Worm (Caenorhabditis elegans) whole organism, young adult: Measurements from ENCODE around the gene col-170.

ENCODE experiments used
- B0019.2 ChIP-seq: fragments of 200-800 bp; sonication (Bioruptor generic); conservative IDR thresholded peaks from 2 replicates; pipeline ENCODE4 v1.3.6; 2022; ENCODE audit warnings: missing genetic modification reagents, missing genetic modification characterization, missing compliant biosample characterization
- B0336.3 ChIP-seq: fragments of 200-800 bp; sonication (Bioruptor generic); IDR thresholded peaks from 2 replicates; pipeline ENCODE4 v1.3.6; 2022; ENCODE audit warnings: missing genetic modification characterization, missing compliant biosample characterization
- C06A6.2 ChIP-seq: fragments of 200-800 bp; sonication (Bioruptor generic); conservative IDR thresholded peaks from 2 replicates; pipeline ENCODE4 v1.3.6; 2022; ENCODE audit warnings: missing genetic modification characterization, missing compliant biosample characterization
- F23B12.7 ChIP-seq: sonication (generic microtip); optimal IDR thresholded peaks from 2 replicates; lab custom pipeline; 2017; ENCODE audit warnings: missing genetic modification characterization, mild to moderate bottlenecking, missing compliant biosample characterization, antibody characterized with exemption, moderate library complexity; ENCODE audit not compliant: insufficient read depth
- F57C9.4 ChIP-seq: sonication (generic microtip); optimal IDR thresholded peaks from 2 replicates; lab custom pipeline; 2017; ENCODE audit warnings: mild to moderate bottlenecking, missing genetic modification characterization, missing compliant biosample characterization
- K12H6.12 ChIP-seq: fragments of 200-800 bp; sonication (Bioruptor generic); optimal IDR thresholded peaks from 2 replicates; lab custom pipeline; 2018; ENCODE audit warnings: mild to moderate bottlenecking, missing genetic modification characterization, missing compliant biosample characterization
- Y53F4B.3 ChIP-seq: fragments of 200-800 bp; sonication (Bioruptor generic); IDR thresholded peaks from 2 replicates; pipeline ENCODE4 v1.3.6; 2022; ENCODE audit warnings: missing genetic modification reagents, missing genetic modification characterization, missing compliant biosample characterization
- akir-1 ChIP-seq: fragments of 200-800 bp; sonication (Bioruptor generic); optimal IDR thresholded peaks from 2 replicates; lab custom pipeline; 2018; ENCODE audit warnings: mild to moderate bottlenecking, missing genetic modification characterization, moderate library complexity, missing compliant biosample characterization
- aptf-3 ChIP-seq: fragments of 200-800 bp; sonication (Bioruptor generic); IDR thresholded peaks from 2 replicates; pipeline ENCODE4 v1.3.6; 2022; ENCODE audit warnings: missing genetic modification characterization, missing compliant biosample characterization
- atf-7 ChIP-seq: sonication (generic microtip); optimal IDR thresholded peaks from 2 replicates; lab custom pipeline; 2017; ENCODE audit warnings: mild to moderate bottlenecking, missing genetic modification characterization, missing compliant biosample characterization
- cebp-1 ChIP-seq, 2 experiments: fragments of 200-800 bp in 1 of 2; sonication (Bioruptor generic) in 1 of 2; sonication (generic microtip) in 1 of 2; IDR thresholded peaks in 1 of 2; optimal IDR thresholded peaks in 1 of 2; 2 replicates each; pipeline versions ENCODE4 v1.3.6 to Lab custom; 2017 to 2022; ENCODE audit warnings: missing compliant biosample characterization in 2 of 2, missing genetic modification characterization in 2 of 2, mild to moderate bottlenecking in 1 of 2, missing genetic modification reagents in 1 of 2, moderate library complexity in 1 of 2
- cebp-2 ChIP-seq: fragments of 200-800 bp; sonication (Bioruptor generic); IDR thresholded peaks from 2 replicates; pipeline ENCODE4 v1.3.6; 2022; ENCODE audit warnings: missing genetic modification characterization, missing compliant biosample characterization
- ceh-27 ChIP-seq: fragments of 200-800 bp; sonication (Bioruptor generic); optimal IDR thresholded peaks from 2 replicates; lab custom pipeline; 2018; ENCODE audit warnings: mild to moderate bottlenecking, missing genetic modification characterization, moderate library complexity, missing compliant biosample characterization
- ceh-58 ChIP-seq: fragments of 200-800 bp; sonication (Bioruptor generic); IDR thresholded peaks from 2 replicates; pipeline ENCODE4 v1.3.6; 2022; ENCODE audit warnings: missing genetic modification characterization, missing compliant biosample characterization
- ceh-79 ChIP-seq: sonication (generic microtip); optimal IDR thresholded peaks from 2 replicates; lab custom pipeline; 2017; ENCODE audit warnings: mild to moderate bottlenecking, missing genetic modification characterization, missing compliant biosample characterization
- ceh-91 ChIP-seq: fragments of 200-800 bp; sonication (Bioruptor generic); IDR thresholded peaks from 2 replicates; pipeline ENCODE4 v1.3.6; 2022; ENCODE audit warnings: missing genetic modification reagents, missing genetic modification characterization, missing compliant biosample characterization
- efl-1 ChIP-seq: fragments of 150-350 bp; optimal IDR thresholded peaks from 2 replicates; lab custom pipeline; 2014; ENCODE audit warnings: missing biosample characterization, missing genetic modification reagents, missing genetic modification characterization
- egl-44 ChIP-seq: fragments of 200-800 bp; sonication (Bioruptor generic); IDR thresholded peaks from 2 replicates; pipeline ENCODE4 v1.3.6; 2022; ENCODE audit warnings: missing genetic modification reagents, missing genetic modification characterization, missing compliant biosample characterization
- egrh-3 ChIP-seq: fragments of 200-800 bp; sonication (Bioruptor generic); IDR thresholded peaks from 2 replicates; pipeline ENCODE4 v1.3.6; 2022; ENCODE audit warnings: missing genetic modification reagents, missing genetic modification characterization, missing compliant biosample characterization
- him-1 ChIP-seq: sonication (generic microtip); optimal IDR thresholded peaks from 2 replicates; lab custom pipeline; 2016; ENCODE audit warnings: missing genotype, missing genetic modification reagents, missing genetic modification characterization, missing compliant biosample characterization
- hmg-1.2 ChIP-seq: fragments of 200-800 bp; sonication (Bioruptor generic); IDR thresholded peaks from 2 replicates; pipeline ENCODE4 v1.3.6; 2022; ENCODE audit warnings: missing genetic modification reagents, missing genetic modification characterization, missing compliant biosample characterization
- hrde-1 ChIP-seq: sonication (generic microtip); optimal IDR thresholded peaks from 2 replicates; lab custom pipeline; 2016; ENCODE audit warnings: missing genetic modification characterization, mild to moderate bottlenecking, missing compliant biosample characterization, moderate library complexity, missing genotype, missing genetic modification reagents, borderline replicate concordance
- let-526 ChIP-seq: fragments of 200-800 bp; sonication (Bioruptor generic); IDR thresholded peaks from 2 replicates; pipeline ENCODE4 v1.3.6; 2022; ENCODE audit warnings: missing genetic modification reagents, missing genetic modification characterization, missing compliant biosample characterization
- lin-26 ChIP-seq: fragments of 200-800 bp; sonication (Bioruptor generic); IDR thresholded peaks from 2 replicates; pipeline ENCODE4 v1.3.6; 2022; ENCODE audit warnings: missing genetic modification reagents, missing genetic modification characterization, missing compliant biosample characterization
- lsy-27 ChIP-seq: sonication (generic microtip); optimal IDR thresholded peaks from 2 replicates; lab custom pipeline; 2017; ENCODE audit warnings: missing genetic modification characterization, mild to moderate bottlenecking, missing compliant biosample characterization, antibody characterized with exemption, missing genotype, borderline replicate concordance; ENCODE audit not compliant: insufficient read depth
- madf-10 ChIP-seq: sonication (generic microtip); optimal IDR thresholded peaks from 2 replicates; lab custom pipeline; 2016; ENCODE audit warnings: mild to moderate bottlenecking, missing genetic modification characterization, missing compliant biosample characterization
- madf-3 ChIP-seq: fragments of 200-800 bp; sonication (Bioruptor generic); IDR thresholded peaks from 2 replicates; pipeline ENCODE4 v1.3.6; 2022; ENCODE audit warnings: missing genetic modification reagents, missing genetic modification characterization, missing compliant biosample characterization
- nhr-27 ChIP-seq: fragments of 200-800 bp; sonication (Bioruptor generic); optimal IDR thresholded peaks from 2 replicates; lab custom pipeline; 2018; ENCODE audit warnings: mild to moderate bottlenecking, missing genetic modification characterization, moderate library complexity, missing compliant biosample characterization
- nhr-80 ChIP-seq: sonication (generic microtip); optimal IDR thresholded peaks from 2 replicates; lab custom pipeline; 2016; ENCODE audit warnings: missing genetic modification characterization, missing compliant biosample characterization
- snpc-1.1 ChIP-seq: sonication (generic microtip); optimal IDR thresholded peaks from 2 replicates; lab custom pipeline; 2017; ENCODE audit warnings: missing genetic modification characterization, mild to moderate bottlenecking, missing compliant biosample characterization, antibody characterized with exemption, moderate library complexity, missing genotype, missing genetic modification reagents; ENCODE audit not compliant: insufficient read depth
- snpc-3.4 ChIP-seq: sonication (generic microtip); optimal IDR thresholded peaks from 2 replicates; lab custom pipeline; 2017; ENCODE audit warnings: missing genetic modification characterization, mild to moderate bottlenecking, missing compliant biosample characterization, antibody characterized with exemption, moderate library complexity, missing genotype, missing genetic modification reagents
- snpc-4 ChIP-seq, 5 experiments: fragments of 150-350 bp in 1 of 5; sonication (generic microtip) in 4 of 5; optimal IDR thresholded peaks; 2 replicates each; lab custom pipeline; 2014 to 2018; ENCODE audit warnings: missing genetic modification characterization in 5 of 5, missing biosample characterization in 3 of 5, antibody characterized with exemption in 2 of 5, mild to moderate bottlenecking in 2 of 5, missing compliant biosample characterization in 2 of 5, missing genotype in 2 of 5, moderate library complexity in 2 of 5, missing genetic modification reagents in 1 of 5
- tbp1 ChIP-seq: fragments of 200-800 bp; sonication (Bioruptor generic); optimal IDR thresholded peaks from 2 replicates; lab custom pipeline; 2018; ENCODE audit warnings: mild to moderate bottlenecking, missing genetic modification characterization, missing compliant biosample characterization
- tlf-1 ChIP-seq: fragments of 200-800 bp; sonication (Bioruptor generic); optimal IDR thresholded peaks from 2 replicates; lab custom pipeline; 2018; ENCODE audit warnings: mild to moderate bottlenecking, missing genetic modification characterization, missing compliant biosample characterization
- zfh-2 ChIP-seq: fragments of 200-800 bp; sonication (Bioruptor generic); conservative IDR thresholded peaks from 2 replicates; pipeline ENCODE4 v1.3.6; 2022; ENCODE audit warnings: missing genetic modification reagents, missing genetic modification characterization, missing compliant biosample characterization
- ztf-26 ChIP-seq: sonication (generic microtip); optimal IDR thresholded peaks from 2 replicates; lab custom pipeline; 2017; ENCODE audit warnings: missing genetic modification characterization, missing compliant biosample characterization
- ztf-28 ChIP-seq: fragments of 200-800 bp; sonication (Bioruptor generic); IDR thresholded peaks from 2 replicates; pipeline ENCODE4 v1.3.6; 2022; ENCODE audit warnings: missing genetic modification reagents, missing genetic modification characterization, missing compliant biosample characterization
- ztf-3 ChIP-seq: fragments of 200-800 bp; sonication (Bioruptor generic); optimal IDR thresholded peaks from 2 replicates; lab custom pipeline; 2018; ENCODE audit warnings: mild to moderate bottlenecking, missing genetic modification characterization, missing compliant biosample characterization

The col-170 gene

ce11 chrX:6333998-6334397, 2.5 kb downstream of the col-170 start, which contains the start of gene col-171:
Gene col-171, plus strand, starts transcription at chrX:6334298.
- TF ChIP-seq egl-44 (GFP tag; lab: Robert Waterston, UW) = no peak
- no peak for TF ChIP-seq let-526 (GFP tag; lab: Robert Waterston, UW)
- TF ChIP-seq hmg-1.2 (GFP tag; lab: Robert Waterston, UW) = no peak
- no peak for TF ChIP-seq tlf-1 (GFP tag; lab: Kevin White, UChicago)
- TF ChIP-seq nhr-80 = no peak
- no peak for TF ChIP-seq cebp-1 (GFP tag; IDR thresholded peaks at IDR 0.05; lab: Robert Waterston, UW)
- TF ChIP-seq cebp-1 (tag; optimal IDR thresholded peaks at IDR 0.05; lab: Kevin White, UChicago) = no peak
- TF ChIP-seq aptf-3 = no peak
- TF ChIP-seq him-1 = no peak
- no peak for TF ChIP-seq Y53F4B.3
- no peak for TF ChIP-seq atf-7 (tag; lab: Kevin White, UChicago)
- no peak for TF ChIP-seq snpc-1.1
- TF ChIP-seq ztf-28 (GFP tag; lab: Robert Waterston, UW) = no peak
- TF ChIP-seq madf-10 (tag; lab: Kevin White, UChicago) = no peak
- no peak for TF ChIP-seq snpc-4 (GFP tag; optimal IDR thresholded peaks at IDR 0.05; lab: Kevin White, UChicago)
- TF ChIP-seq snpc-4 (tag; optimal IDR thresholded peaks at IDR 0.05; lab: Kevin White, UChicago) = no peak
- no peak for TF ChIP-seq hrde-1 (tag; lab: Kevin White, UChicago)
- no peak for TF ChIP-seq ceh-91
- TF ChIP-seq madf-3 = no peak
- TF ChIP-seq ztf-3 (GFP tag; lab: Kevin White, UChicago) = no peak

ce11 chrX:6334602-6335001, 3.1 kb downstream of the col-170 start:
- TF ChIP-seq B0019.2 (GFP tag; lab: Robert Waterston, UW) = no peak
- no peak for TF ChIP-seq ceh-58
- TF ChIP-seq ceh-27 (GFP tag; lab: Kevin White, UChicago) = no peak
- no peak for TF ChIP-seq K12H6.12 (tag; lab: Kevin White, UChicago)
- 0 out of 2 replicates have a peak, but pooled peaks have one; percentile 20 for TF ChIP-seq lin-26 (GFP tag; lab: Robert Waterston, UW)
- peak; percentile 58; the same call in 1 of the 2 replicates for TF ChIP-seq egrh-3 (GFP tag; lab: Robert Waterston, UW)
- TF ChIP-seq ztf-26 = no peak
- peak; percentile 29; the same call in 1 of the 2 replicates for TF ChIP-seq B0336.3
- TF ChIP-seq ceh-79 (tag; lab: Kevin White, UChicago) = peak; percentile 16
- TF ChIP-seq zfh-2 (GFP tag; lab: Robert Waterston, UW) = peak; percentile 78
- TF ChIP-seq, all 124 proteins: peak for 5

ce11 chrX:6337338-6337737, 5.8 kb downstream of the col-170 start:
- TF ChIP-seq efl-1 (GFP tag; lab: Kevin White, UChicago) = no peak
- TF ChIP-seq tbp1 = no peak
- no peak for TF ChIP-seq F23B12.7 (tag; lab: Kevin White, UChicago)
- TF ChIP-seq F57C9.4 (tag; lab: Kevin White, UChicago) = no peak
- TF ChIP-seq nhr-27 (tag; lab: Kevin White, UChicago) = no peak
- TF ChIP-seq ztf-3 (GFP tag; lab: Kevin White, UChicago) = no peak
- TF ChIP-seq C06A6.2 (GFP tag; lab: Robert Waterston, UW) = no peak
- TF ChIP-seq hmg-1.2 (GFP tag; lab: Robert Waterston, UW) = no peak
- TF ChIP-seq cebp-2 (GFP tag; lab: Robert Waterston, UW) = no peak
- TF ChIP-seq snpc-4 (GFP tag; optimal IDR thresholded peaks at IDR 0.05; lab: Kevin White, UChicago) = no peak
- no peak for TF ChIP-seq snpc-4 (tag; optimal IDR thresholded peaks at IDR 0.05; lab: Kevin White, UChicago)
- TF ChIP-seq akir-1 (GFP tag; lab: Kevin White, UChicago) = no peak
- TF ChIP-seq snpc-3.4 (tag; lab: Kevin White, UChicago) = no peak
- TF ChIP-seq lsy-27 (tag; lab: Kevin White, UChicago) = no peak
